Worm (Caenorhabditis elegans): ENCODE measurements around the gene npr-35.

- TF ChIP-seq ceh-13 (GFP tag; optimal IDR thresholded peaks at IDR 0.05) (no peak), sea-1 (GFP tag; conservative IDR thresholded peaks at IDR 0.05) (no peak), tbx-37 (GFP tag; conservative IDR thresholded peaks at IDR 0.05) (no peak), aly-1 (tag; optimal IDR thresholded peaks at IDR 0.05) (no peak), hmbx-1 (tag; optimal IDR thresholded peaks at IDR 0.05) (no peak), hmg-4 (GFP tag; optimal IDR thresholded peaks at IDR 0.05) (no peak), ets-7 (tag; optimal IDR thresholded peaks at IDR 0.05) (no peak), hnd-1 (tag; optimal IDR thresholded peaks at IDR 0.05) (no peak), tra-4 (tag; optimal IDR thresholded peaks at IDR 0.05) (no peak), ama-1 (optimal IDR thresholded peaks at IDR 0.05) (no peak), pes-1 (GFP tag; IDR thresholded peaks at IDR 0.05) (no peak), flt-1 (GFP tag; IDR thresholded peaks at IDR 0.05) (no peak)
These were observed 45.3 kb upstream of the npr-35 start, which contains the start of gene flp-13 for ce11 chrIV:7698320-7698719.
